Fruit fly (Drosophila melanogaster) whole organism, prepupa: Measurements from ENCODE around the gene CG32075.
A peak's percentile ranks its signal among the peaks of the same experiment; 100 is the strongest.

Experiments
- Blimp-1 ChIP-seq: fragments of 200-800 bp; sonication (Bioruptor generic); optimal IDR thresholded peaks from 3 replicates; lab custom pipeline; 2017; ENCODE audit warnings: missing biosample characterization, missing genetic modification characterization, mild to moderate bottlenecking, moderate library complexity, missing genetic modification reagents
- CG10631 ChIP-seq: fragments of 200-800 bp; sonication (Bioruptor generic); optimal IDR thresholded peaks from 2 replicates; lab custom pipeline; 2016; ENCODE audit warnings: missing biosample characterization, missing genetic modification characterization
- CG10669 ChIP-seq: fragments of 200-800 bp; sonication (Bioruptor generic); optimal IDR thresholded peaks from 3 replicates; lab custom pipeline; 2018; ENCODE audit warnings: missing biosample characterization, mild to moderate bottlenecking, missing genetic modification characterization, moderate library complexity
- CG11762 ChIP-seq: fragments of 200-800 bp; sonication (Bioruptor generic); optimal IDR thresholded peaks from 3 replicates; lab custom pipeline; 2016; ENCODE audit warnings: missing biosample characterization, missing genetic modification characterization; ENCODE audit not compliant: insufficient read depth
- CG15336 ChIP-seq: fragments of 200-800 bp; sonication (Bioruptor generic); IDR thresholded peaks from 2 replicates; pipeline ENCODE4 v1.3.6; 2022; ENCODE audit warnings: missing biosample characterization, missing genetic modification characterization
- CG1621 ChIP-seq: fragments of 200-800 bp; sonication (Bioruptor generic); optimal IDR thresholded peaks from 3 replicates; lab custom pipeline; 2018; ENCODE audit warnings: missing biosample characterization, mild to moderate bottlenecking, missing genetic modification characterization
- CG16779 ChIP-seq: fragments of 200-800 bp; sonication (Bioruptor generic); optimal IDR thresholded peaks from 3 replicates; lab custom pipeline; 2017; ENCODE audit warnings: missing biosample characterization, mild to moderate bottlenecking, missing genetic modification characterization
- CG3032 ChIP-seq: fragments of 200-800 bp; optimal IDR thresholded peaks from 2 replicates; lab custom pipeline; 2019; ENCODE audit warnings: missing biosample characterization, mild to moderate bottlenecking, missing genetic modification characterization, moderate library complexity
- CG32006 ChIP-seq: fragments of 200-800 bp; sonication (Bioruptor generic); optimal IDR thresholded peaks from 3 replicates; lab custom pipeline; 2017; ENCODE audit warnings: missing biosample characterization, mild to moderate bottlenecking, missing genetic modification characterization
- CG34406 ChIP-seq: fragments of 200-800 bp; sonication (Bioruptor generic); optimal IDR thresholded peaks from 3 replicates; lab custom pipeline; 2016; ENCODE audit warnings: missing biosample characterization, missing genetic modification characterization
- CG4318 ChIP-seq: fragments of 200-800 bp; sonication (Bioruptor generic); optimal IDR thresholded peaks from 3 replicates; lab custom pipeline; 2017; ENCODE audit warnings: missing biosample characterization, mild to moderate bottlenecking, missing genetic modification characterization
- CG6163 ChIP-seq: fragments of 200-800 bp; sonication (Bioruptor generic); IDR thresholded peaks from 3 replicates; pipeline ENCODE4 v1.3.6; 2022; ENCODE audit warnings: missing biosample characterization, missing genetic modification characterization
- CG6276 ChIP-seq: fragments of 200-800 bp; sonication (Bioruptor generic); optimal IDR thresholded peaks from 2 replicates; lab custom pipeline; 2017; ENCODE audit warnings: missing biosample characterization, mild to moderate bottlenecking, missing genetic modification characterization
- CG6792 ChIP-seq: fragments of 200-800 bp; sonication (Bioruptor generic); optimal IDR thresholded peaks from 3 replicates; lab custom pipeline; 2016; ENCODE audit warnings: missing biosample characterization, missing genetic modification characterization
- CG6808 ChIP-seq: fragments of 200-800 bp; sonication (Bioruptor generic); optimal IDR thresholded peaks from 3 replicates; lab custom pipeline; 2017; ENCODE audit warnings: missing biosample characterization, missing genetic modification characterization, mild to moderate bottlenecking, moderate library complexity, missing genetic modification reagents
- CG6854 ChIP-seq: fragments of 200-800 bp; sonication (Bioruptor generic); optimal IDR thresholded peaks from 2 replicates; lab custom pipeline; 2017; ENCODE audit warnings: missing biosample characterization, mild to moderate bottlenecking, missing genetic modification characterization
- CG7368 ChIP-seq: fragments of 200-800 bp; sonication (Bioruptor generic); optimal IDR thresholded peaks from 3 replicates; lab custom pipeline; 2016; ENCODE audit warnings: missing biosample characterization, missing genetic modification characterization
- CG8119 ChIP-seq: fragments of 200-800 bp; sonication (Bioruptor generic); IDR thresholded peaks from 3 replicates; pipeline ENCODE4 v1.3.6; 2022; ENCODE audit warnings: missing biosample characterization, missing genetic modification characterization
- CG8319 ChIP-seq: fragments of 200-800 bp; sonication (Bioruptor generic); optimal IDR thresholded peaks from 3 replicates; lab custom pipeline; 2016; ENCODE audit warnings: missing biosample characterization, missing genetic modification characterization
- Eip75B ChIP-seq: fragments of 200-800 bp; sonication (Bioruptor generic); optimal IDR thresholded peaks from 3 replicates; lab custom pipeline; 2016; ENCODE audit warnings: missing biosample characterization, missing genetic modification characterization
- Eip78C ChIP-seq: fragments of 200-800 bp; sonication (Bioruptor generic); peaks from one replicate; lab custom pipeline; 2016; ENCODE audit warnings: missing biosample characterization, missing genetic modification characterization
- Eip93F ChIP-seq: fragments of 200-800 bp; sonication (Bioruptor generic); optimal IDR thresholded peaks from 2 replicates; lab custom pipeline; 2016; ENCODE audit warnings: missing biosample characterization, mild to moderate bottlenecking, missing genetic modification characterization
- Ets96B ChIP-seq: fragments of 200-800 bp; optimal IDR thresholded peaks from 2 replicates; lab custom pipeline; 2019; ENCODE audit warnings: missing biosample characterization, mild to moderate bottlenecking, missing genetic modification characterization, moderate library complexity
- Hr38 ChIP-seq: sonication (Bioruptor generic); optimal IDR thresholded peaks from 2 replicates; lab custom pipeline; 2016; ENCODE audit warnings: missing biosample characterization, missing genetic modification characterization
- Hr39 ChIP-seq: fragments of 200-800 bp; sonication (Bioruptor generic); optimal IDR thresholded peaks from 2 replicates; lab custom pipeline; 2016; ENCODE audit warnings: missing biosample characterization, missing genetic modification characterization
- Hr4 ChIP-seq: fragments of 200-800 bp; sonication (Bioruptor generic); optimal IDR thresholded peaks from 3 replicates; lab custom pipeline; 2016; ENCODE audit warnings: missing biosample characterization, missing genetic modification characterization
- Lpt ChIP-seq: fragments of 200-800 bp; sonication (Bioruptor generic); optimal IDR thresholded peaks from 3 replicates; lab custom pipeline; 2016; ENCODE audit warnings: missing biosample characterization, missing genetic modification characterization
- OdsH ChIP-seq: fragments of 200-800 bp; sonication (Bioruptor generic); optimal IDR thresholded peaks from 3 replicates; lab custom pipeline; 2016; ENCODE audit warnings: missing biosample characterization, missing genetic modification characterization
- Smox ChIP-seq: fragments of 200-800 bp; sonication (Bioruptor generic); optimal IDR thresholded peaks from 3 replicates; lab custom pipeline; 2016; ENCODE audit warnings: missing biosample characterization, missing genetic modification characterization
- Sox102F ChIP-seq: fragments of 200-800 bp; sonication (Bioruptor generic); optimal IDR thresholded peaks from 2 replicates; lab custom pipeline; 2016; ENCODE audit warnings: missing biosample characterization, mild to moderate bottlenecking, missing genetic modification characterization
- Sox14 ChIP-seq: fragments of 200-800 bp; sonication (Bioruptor generic); optimal IDR thresholded peaks from 3 replicates; lab custom pipeline; 2016; ENCODE audit warnings: missing biosample characterization, missing genetic modification characterization
- Sox15 ChIP-seq: fragments of 200-800 bp; sonication (Bioruptor generic); optimal IDR thresholded peaks from 3 replicates; lab custom pipeline; 2016; ENCODE audit warnings: missing biosample characterization, missing genetic modification characterization
- achi ChIP-seq: fragments of 200-800 bp; sonication (Bioruptor generic); optimal IDR thresholded peaks from 3 replicates; lab custom pipeline; 2016; ENCODE audit warnings: missing biosample characterization, missing genetic modification characterization
- dac ChIP-seq: fragments of 200-800 bp; sonication (Bioruptor generic); optimal IDR thresholded peaks from 2 replicates; lab custom pipeline; 2017; ENCODE audit warnings: missing biosample characterization, mild to moderate bottlenecking, missing genetic modification characterization
- dsx ChIP-seq: fragments of 200-800 bp; optimal IDR thresholded peaks from 3 replicates; lab custom pipeline; 2019; ENCODE audit warnings: missing biosample characterization, mild to moderate bottlenecking, missing genetic modification characterization, moderate library complexity; ENCODE audit not compliant: poor library complexity, severe bottlenecking
- fd59A ChIP-seq: fragments of 200-800 bp; sonication (Bioruptor generic); optimal IDR thresholded peaks from 2 replicates; lab custom pipeline; 2017; ENCODE audit warnings: missing biosample characterization, mild to moderate bottlenecking, missing genetic modification characterization, missing genetic modification reagents
- fd85E ChIP-seq: fragments of 200-800 bp; sonication (Bioruptor generic); optimal IDR thresholded peaks from 3 replicates; lab custom pipeline; 2016; ENCODE audit warnings: missing biosample characterization, missing genetic modification characterization
- fkh ChIP-seq: fragments of 200-800 bp; sonication (Bioruptor generic); optimal IDR thresholded peaks from 3 replicates; lab custom pipeline; 2017; ENCODE audit warnings: missing biosample characterization, mild to moderate bottlenecking, missing genetic modification characterization, moderate library complexity
- pdm3 ChIP-seq: fragments of 200-800 bp; sonication (Bioruptor generic); optimal IDR thresholded peaks from 3 replicates; lab custom pipeline; 2016; ENCODE audit warnings: missing biosample characterization, missing genetic modification characterization
- salr ChIP-seq, 2 experiments: fragments of 200-800 bp; sonication (Bioruptor generic); optimal IDR thresholded peaks; 3 replicates each; lab custom pipeline; 2016 to 2018; ENCODE audit warnings: missing biosample characterization in 2 of 2, missing genetic modification characterization in 2 of 2, mild to moderate bottlenecking in 1 of 2
- spab ChIP-seq: fragments of 200-800 bp; sonication (Bioruptor generic); optimal IDR thresholded peaks from 2 replicates; lab custom pipeline; 2017; ENCODE audit warnings: missing biosample characterization, mild to moderate bottlenecking, missing genetic modification characterization, missing genetic modification reagents
- ss ChIP-seq, 2 experiments: fragments of 200-800 bp; sonication (Bioruptor generic); optimal IDR thresholded peaks; 2 replicates in 1 of 2; 3 replicates in 1 of 2; lab custom pipeline; 2017 to 2018; ENCODE audit warnings: mild to moderate bottlenecking in 2 of 2, missing biosample characterization in 2 of 2, missing genetic modification characterization in 2 of 2, moderate library complexity in 1 of 2
- topi ChIP-seq: fragments of 200-800 bp; sonication (Bioruptor generic); optimal IDR thresholded peaks from 3 replicates; lab custom pipeline; 2016; ENCODE audit warnings: missing biosample characterization, missing genetic modification characterization
- vri ChIP-seq: fragments of 200-800 bp; sonication (Bioruptor generic); optimal IDR thresholded peaks from 3 replicates; lab custom pipeline; 2016; ENCODE audit warnings: missing biosample characterization, mild to moderate bottlenecking, missing genetic modification characterization

The CG32075 gene

DNA sequence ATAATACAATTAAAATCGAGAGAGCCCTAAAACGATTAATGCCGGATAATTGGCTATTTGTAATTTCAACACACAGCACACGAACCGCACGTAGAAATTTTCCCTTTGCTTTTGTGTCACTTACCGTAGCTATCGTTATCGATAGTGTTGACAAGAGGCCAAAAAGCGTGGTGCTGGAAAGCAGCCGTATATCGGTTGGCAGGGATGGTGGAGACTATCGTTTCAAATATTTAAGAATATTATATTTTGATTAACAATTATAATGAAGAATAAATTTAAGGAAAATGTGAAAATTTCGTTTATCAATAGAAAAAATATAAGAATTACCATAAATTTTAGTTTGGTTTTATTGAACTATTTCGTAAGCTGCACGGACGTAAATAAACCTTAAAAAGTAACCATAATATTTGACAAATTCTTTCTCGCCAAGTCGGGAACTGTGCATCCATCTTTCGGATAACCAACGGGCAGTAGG, 28.3 kb upstream of the CG32075 start, which contains the start of gene JIL-1 (continued):
- TF ChIP-seq Lpt (GFP tag; lab: Kevin White, UChicago) (no peak), CG6808 (GFP tag; lab: Kevin White, UChicago) (no peak), CG6163 (GFP tag; lab: Robert Waterston, UW) (peak; percentile 64), dsx (GFP tag; lab: Kevin White, UChicago) (peak; percentile 1), Eip78C (GFP tag; lab: Kevin White, UChicago) (peak; percentile 79), Eip75B (GFP tag; lab: Kevin White, UChicago) (peak; percentile 41), CG34406 (GFP tag; lab: Kevin White, UChicago) (peak; percentile 2), OdsH (GFP tag; lab: Kevin White, UChicago) (peak; percentile 49), dac (GFP tag; lab: Kevin White, UChicago) (no peak), Hr38 (GFP tag; lab: Kevin White, UChicago) (no peak), pdm3 (GFP tag; lab: Kevin White, UChicago) (peak; percentile 57), Smox (peak; percentile 55), CG11762 (GFP tag; lab: Kevin White, UChicago) (no peak), Sox15 (peak; percentile 23), CG6276 (GFP tag; lab: Kevin White, UChicago) (no peak), Hr4 (peak; percentile 34), fd85E (no peak), fkh (GFP tag; lab: Kevin White, UChicago) (peak; percentile 9), CG6854 (GFP tag; lab: Kevin White, UChicago) (no peak), Hr39 (peak; percentile 48), Sox14 (peak; percentile 53), fd59A (GFP tag; lab: Kevin White, UChicago) (no peak), topi (GFP tag; lab: Kevin White, UChicago) (peak; percentile 41), vri (GFP tag; lab: Kevin White, UChicago) (peak; percentile 33), CG4318 (GFP tag; lab: Kevin White, UChicago) (no peak), Eip93F (GFP tag; lab: Kevin White, UChicago) (peak; percentile 52), CG3032 (peak; percentile 48)

DNA sequence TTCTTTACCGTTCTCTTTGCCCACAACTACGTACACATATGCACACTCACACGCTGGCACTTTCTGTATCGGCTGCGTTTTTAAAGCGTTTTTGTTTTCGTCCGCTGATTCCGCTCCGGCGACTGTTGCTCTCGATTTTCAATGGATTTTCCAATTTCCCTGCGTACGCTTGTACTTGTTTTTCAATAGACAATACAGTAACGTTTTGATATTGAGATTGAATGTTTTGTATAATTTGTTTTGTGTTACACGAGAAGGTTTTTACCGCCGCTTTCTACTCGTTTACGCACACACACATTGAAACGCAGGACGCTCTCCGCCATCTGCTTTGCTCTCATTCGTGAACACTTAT, 27.8 kb upstream of the CG32075 start:
- peak; percentile 28 for TF ChIP-seq vri (GFP tag; lab: Kevin White, UChicago)
- TF ChIP-seq CG7368 (GFP tag; lab: Kevin White, UChicago): no peak
- TF ChIP-seq CG8319 (GFP tag; lab: Kevin White, UChicago): no peak

DNA sequence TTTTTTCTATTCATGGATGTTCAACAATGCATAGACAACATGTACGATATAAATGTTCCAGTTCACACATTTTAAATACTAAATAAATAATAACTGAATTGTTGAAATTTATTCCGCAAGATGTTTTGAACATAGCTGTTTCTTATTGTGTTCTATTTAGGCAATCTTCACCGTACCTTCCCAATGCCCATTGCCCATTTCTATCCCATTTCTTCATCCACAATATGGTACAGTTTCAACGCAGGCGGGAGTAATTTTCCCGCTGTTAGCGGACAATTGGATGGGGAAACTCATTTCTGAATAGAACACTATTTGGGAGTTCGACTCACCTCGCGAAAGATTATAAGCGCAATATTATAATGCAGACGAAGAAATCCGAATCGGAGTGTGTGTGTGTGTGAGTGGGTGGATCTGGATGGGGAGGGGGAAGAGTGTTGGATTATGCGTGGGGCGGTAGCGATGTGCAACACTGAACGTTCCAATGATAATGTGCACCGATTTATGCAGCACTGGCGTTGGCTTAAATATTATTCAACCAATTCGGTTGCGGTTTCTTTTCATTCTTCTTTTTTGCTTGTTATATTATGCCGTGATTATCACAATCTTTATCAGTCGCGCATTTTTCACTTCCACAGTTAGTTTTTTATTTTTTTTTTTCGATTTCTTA, 27.3 kb upstream of the CG32075 start:
- peak; percentile 33 for TF ChIP-seq CG10669 (GFP tag; lab: Kevin White, UChicago)
- peak; percentile 66 for TF ChIP-seq pdm3 (GFP tag; lab: Kevin White, UChicago)
- peak; percentile 56 for TF ChIP-seq CG6792 (GFP tag; lab: Kevin White, UChicago)
- TF ChIP-seq Sox15: peak; percentile 14
- no peak for TF ChIP-seq Hr38 (GFP tag; lab: Kevin White, UChicago)
- TF ChIP-seq Eip75B (GFP tag; lab: Kevin White, UChicago): peak; percentile 58
- peak; percentile 7 to 28 for TF ChIP-seq salr (GFP tag; optimal IDR thresholded peaks at IDR 0.05; lab: Kevin White, UChicago)
- TF ChIP-seq CG15336: 0 out of 2 replicates have a peak, but pooled peaks have one; percentile 28
- TF ChIP-seq Ets96B (tag; lab: Kevin White, UChicago): no peak
- peak; percentile 37 for TF ChIP-seq CG32006 (GFP tag; lab: Kevin White, UChicago)
- TF ChIP-seq ss (GFP tag; optimal IDR thresholded peaks at IDR 0.05; lab: Kevin White, UChicago): peak; percentile 21 to 52
- TF ChIP-seq CG3032: peak; percentile 41
- peak; percentile 15 for TF ChIP-seq Blimp-1 (GFP tag; lab: Kevin White, UChicago)
- TF ChIP-seq fkh (GFP tag; lab: Kevin White, UChicago): peak; percentile 42
- peak; percentile 76 for TF ChIP-seq topi (GFP tag; lab: Kevin White, UChicago)
- peak; percentile 39; the same call in 1 of the 3 replicates for TF ChIP-seq CG8119 (GFP tag; lab: Robert Waterston, UW)
- TF ChIP-seq Sox102F (GFP tag; lab: Kevin White, UChicago): peak; percentile 56
- TF ChIP-seq Hr4: peak; percentile 7
- peak; percentile 59 for TF ChIP-seq Hr39
- no peak for TF ChIP-seq Eip93F (GFP tag; lab: Kevin White, UChicago)
- TF ChIP-seq achi: peak; percentile 54
- peak; percentile 18 for TF ChIP-seq CG6854 (GFP tag; lab: Kevin White, UChicago)
- TF ChIP-seq CG10631 (GFP tag; lab: Kevin White, UChicago): peak; percentile 67
- peak; percentile 19 for TF ChIP-seq CG16779 (tag; lab: Kevin White, UChicago)
- TF ChIP-seq spab (GFP tag; lab: Kevin White, UChicago): peak; percentile 35
- TF ChIP-seq CG1621 (tag; lab: Kevin White, UChicago): peak; percentile 21
- TF ChIP-seq Lpt (GFP tag; lab: Kevin White, UChicago): peak; percentile 9
- TF ChIP-seq CG7368 (GFP tag; lab: Kevin White, UChicago): peak; percentile 54
